Fruit fly (Drosophila melanogaster) whole organism, embryonic: Measurements from ENCODE around the gene dbf.

Source experiments
- Bdp1 ChIP-seq: fragments of 200-800 bp; sonication (Bioruptor generic); optimal IDR thresholded peaks from 3 replicates; lab custom pipeline; 2016; ENCODE audit warnings: missing biosample characterization, missing genetic modification characterization
- CG10274 ChIP-seq: fragments of 200-800 bp; sonication (Bioruptor generic); optimal IDR thresholded peaks from 3 replicates; lab custom pipeline; 2017; ENCODE audit warnings: missing biosample characterization, mild to moderate bottlenecking, missing genetic modification characterization
- CG10431 ChIP-seq: fragments of 200-800 bp; sonication (Bioruptor generic); optimal IDR thresholded peaks from 3 replicates; lab custom pipeline; 2018; ENCODE audit warnings: missing biosample characterization, mild to moderate bottlenecking, missing genetic modification characterization
- CG11696 ChIP-seq: fragments of 200-800 bp; sonication (Bioruptor generic); IDR thresholded peaks from 2 replicates; pipeline ENCODE4 v1.3.6; 2022; ENCODE audit warnings: missing biosample characterization, missing genetic modification characterization
- CG13624 ChIP-seq: fragments of 200-800 bp; sonication (Bioruptor generic); optimal IDR thresholded peaks from 2 replicates; lab custom pipeline; 2016; ENCODE audit warnings: missing biosample characterization, missing genetic modification characterization
- CG15514 ChIP-seq: fragments of 200-800 bp; sonication (Bioruptor generic); optimal IDR thresholded peaks from 3 replicates; lab custom pipeline; 2017; ENCODE audit warnings: missing biosample characterization, missing genetic modification characterization, mild to moderate bottlenecking, moderate library complexity, missing genetic modification reagents
- CG1602 ChIP-seq: fragments of 200-800 bp; sonication (Bioruptor generic); optimal IDR thresholded peaks from 3 replicates; lab custom pipeline; 2016; ENCODE audit warnings: missing biosample characterization, missing genetic modification characterization
- CG16815 ChIP-seq: fragments of 200-800 bp; sonication (Bioruptor generic); optimal IDR thresholded peaks from 3 replicates; lab custom pipeline; 2017; ENCODE audit warnings: missing biosample characterization, mild to moderate bottlenecking, missing genetic modification characterization
- CG18476 ChIP-seq: fragments of 200-800 bp; sonication (Bioruptor generic); optimal IDR thresholded peaks from 2 replicates; lab custom pipeline; 2016; ENCODE audit warnings: missing biosample characterization, mild to moderate bottlenecking, missing genetic modification characterization
- CG2712 ChIP-seq: fragments of 200-800 bp; optimal IDR thresholded peaks from 3 replicates; lab custom pipeline; 2019; ENCODE audit warnings: missing biosample characterization, mild to moderate bottlenecking, missing genetic modification characterization, moderate library complexity
- CG31388 ChIP-seq: fragments of 200-800 bp; sonication (Bioruptor generic); optimal IDR thresholded peaks from 2 replicates; lab custom pipeline; 2016; ENCODE audit warnings: missing biosample characterization, missing genetic modification characterization
- CG31441 ChIP-seq: fragments of 200-800 bp; sonication (Bioruptor generic); IDR thresholded peaks from 2 replicates; pipeline ENCODE4 v1.3.6; 2022; ENCODE audit warnings: missing biosample characterization, missing genetic modification characterization
- CG33213 ChIP-seq: fragments of 200-800 bp; sonication (Bioruptor generic); optimal IDR thresholded peaks from 3 replicates; lab custom pipeline; 2016; ENCODE audit warnings: missing biosample characterization, missing genetic modification characterization
- CG3847 ChIP-seq: fragments of 200-800 bp; sonication (Bioruptor generic); IDR thresholded peaks from 2 replicates; pipeline ENCODE4 v1.3.6; 2022; ENCODE audit warnings: missing biosample characterization, missing genetic modification characterization
- CG4707 ChIP-seq: fragments of 200-800 bp; sonication (Bioruptor generic); optimal IDR thresholded peaks from 2 replicates; lab custom pipeline; 2018; ENCODE audit warnings: missing biosample characterization, mild to moderate bottlenecking, missing genetic modification characterization, moderate library complexity
- CG8290 ChIP-seq, 3 experiments: fragments of 200-800 bp; sonication (Bioruptor generic); optimal IDR thresholded peaks; 2 replicates each; lab custom pipeline; 2016 to 2019; ENCODE audit warnings: missing biosample characterization in 3 of 3, missing genetic modification characterization in 3 of 3, mild to moderate bottlenecking in 2 of 3, moderate library complexity in 1 of 3
- CG9215 ChIP-seq: fragments of 200-800 bp; sonication (Bioruptor generic); IDR thresholded peaks from 2 replicates; pipeline ENCODE4 v1.3.6; 2022; ENCODE audit warnings: missing biosample characterization, missing genetic modification characterization
- Deaf1 ChIP-seq: fragments of 200-800 bp; optimal IDR thresholded peaks from 3 replicates; lab custom pipeline; 2019; ENCODE audit warnings: missing biosample characterization, mild to moderate bottlenecking, missing genetic modification characterization, moderate library complexity
- Ets65A ChIP-seq: fragments of 200-800 bp; sonication (Bioruptor generic); peaks from one replicate; lab custom pipeline; 2016; ENCODE audit warnings: missing biosample characterization, missing genetic modification characterization
- HLH54F ChIP-seq: fragments of 200-800 bp; sonication (Bioruptor generic); optimal IDR thresholded peaks from 3 replicates; lab custom pipeline; 2016; ENCODE audit warnings: missing biosample characterization, missing genetic modification characterization
- Rx ChIP-seq: fragments of 200-800 bp; sonication (Bioruptor generic); IDR thresholded peaks from 2 replicates; pipeline ENCODE4 v1.3.6; 2022; ENCODE audit warnings: missing biosample characterization, missing genetic modification characterization
- Sox102F ChIP-seq: fragments of 200-800 bp; sonication (Bioruptor generic); optimal IDR thresholded peaks from 2 replicates; lab custom pipeline; 2018; ENCODE audit warnings: missing biosample characterization, mild to moderate bottlenecking, missing genetic modification characterization, moderate library complexity
- Taf1 ChIP-seq: fragments of 200-800 bp; sonication (Bioruptor generic); IDR thresholded peaks from 2 replicates; pipeline ENCODE4 v1.3.6; 2022; ENCODE audit warnings: missing biosample characterization, missing genetic modification characterization
- YL-1 ChIP-seq: fragments of 200-800 bp; sonication (Bioruptor generic); optimal IDR thresholded peaks from 3 replicates; lab custom pipeline; 2017; ENCODE audit warnings: missing biosample characterization, mild to moderate bottlenecking, missing genetic modification characterization
- amos ChIP-seq: fragments of 200-800 bp; sonication (Bioruptor generic); IDR thresholded peaks from 2 replicates; pipeline ENCODE4 v1.3.6; 2022; ENCODE audit warnings: missing biosample characterization, missing genetic modification characterization; ENCODE audit not compliant: partially characterized antibody
- ap ChIP-seq: fragments of 200-800 bp; sonication (Bioruptor generic); IDR thresholded peaks from 2 replicates; pipeline ENCODE4 v1.3.6; 2022; ENCODE audit warnings: missing biosample characterization, missing genetic modification characterization
- bsh ChIP-seq, 2 experiments: fragments of 200-800 bp; sonication (Bioruptor generic); optimal IDR thresholded peaks; 2 replicates each; lab custom pipeline; 2017 to 2018; ENCODE audit warnings: mild to moderate bottlenecking in 2 of 2, missing biosample characterization in 2 of 2, missing genetic modification characterization in 2 of 2, moderate library complexity in 1 of 2
- chinmo ChIP-seq: fragments of 200-800 bp; sonication (Bioruptor generic); IDR thresholded peaks from 4 replicates; pipeline ENCODE4 v1.3.6; 2022; ENCODE audit warnings: missing biosample characterization, missing genetic modification characterization; ENCODE audit not compliant: partially characterized antibody
- corto ChIP-seq: fragments of 200-800 bp; sonication (Bioruptor generic); optimal IDR thresholded peaks from 2 replicates; lab custom pipeline; 2016; ENCODE audit warnings: missing biosample characterization, mild to moderate bottlenecking, missing genetic modification characterization, moderate library complexity
- dimm ChIP-seq: fragments of 200-800 bp; sonication (Bioruptor generic); IDR thresholded peaks from 2 replicates; pipeline ENCODE4 v1.3.6; 2022; ENCODE audit warnings: missing biosample characterization, missing genetic modification characterization
- eve ChIP-seq, 2 experiments: fragments of >200 bp; optimal IDR thresholded peaks; 2 replicates each; lab custom pipeline; 2017; ENCODE audit warnings: missing biosample characterization in 2 of 2, missing genetic modification characterization in 2 of 2
- exex ChIP-seq: fragments of 200-800 bp; sonication (Bioruptor generic); optimal IDR thresholded peaks from 4 replicates; lab custom pipeline; 2018; ENCODE audit warnings: missing biosample characterization, mild to moderate bottlenecking, missing genetic modification characterization, moderate library complexity
- fd96Cb ChIP-seq: fragments of 200-800 bp; sonication (Bioruptor generic); optimal IDR thresholded peaks from 2 replicates; lab custom pipeline; 2018; ENCODE audit warnings: missing biosample characterization, mild to moderate bottlenecking, missing genetic modification characterization, moderate library complexity
- h ChIP-seq: fragments of >200 bp; optimal IDR thresholded peaks from 2 replicates; lab custom pipeline; 2017
- jing ChIP-seq: fragments of 200-800 bp; sonication (Bioruptor generic); optimal IDR thresholded peaks from 2 replicates; lab custom pipeline; 2018; ENCODE audit warnings: missing biosample characterization, mild to moderate bottlenecking, missing genetic modification characterization
- klu ChIP-seq: fragments of 200-800 bp; sonication (Bioruptor generic); IDR thresholded peaks from 2 replicates; pipeline ENCODE4 v1.3.6; 2022; ENCODE audit warnings: missing biosample characterization, missing genetic modification characterization
- lbe ChIP-seq: fragments of 200-800 bp; sonication (Bioruptor generic); optimal IDR thresholded peaks from 2 replicates; lab custom pipeline; 2016; ENCODE audit warnings: missing biosample characterization, mild to moderate bottlenecking, missing genetic modification characterization
- org-1 ChIP-seq: fragments of 200-800 bp; sonication (Bioruptor generic); optimal IDR thresholded peaks from 2 replicates; lab custom pipeline; 2017; ENCODE audit warnings: missing biosample characterization, missing genetic modification characterization
- pnt ChIP-seq: fragments of 200-800 bp; sonication (Bioruptor generic); optimal IDR thresholded peaks from 3 replicates; lab custom pipeline; 2016; ENCODE audit warnings: missing biosample characterization, missing genetic modification characterization
- prd ChIP-seq, 3 experiments: fragments of >200 bp in 2 of 3; fragments of 200-800 bp in 1 of 3; sonication (Bioruptor generic) in 1 of 3; optimal IDR thresholded peaks in 2 of 3; IDR thresholded peaks in 1 of 3; 2 replicates in 2 of 3; 3 replicates in 1 of 3; pipeline versions ENCODE4 v1.3.6 to Lab custom; 2017 to 2022; ENCODE audit warnings: missing biosample characterization in 1 of 3, missing genetic modification characterization in 1 of 3
- shn ChIP-seq: fragments of 200-800 bp; sonication (Bioruptor generic); optimal IDR thresholded peaks from 3 replicates; lab custom pipeline; 2016; ENCODE audit warnings: missing biosample characterization, missing genetic modification characterization
- sqz ChIP-seq: fragments of 200-800 bp; sonication (Bioruptor generic); optimal IDR thresholded peaks from 3 replicates; lab custom pipeline; 2018; ENCODE audit warnings: missing biosample characterization, mild to moderate bottlenecking, missing genetic modification characterization
- tap ChIP-seq: fragments of 200-800 bp; optimal IDR thresholded peaks from 3 replicates; lab custom pipeline; 2019; ENCODE audit warnings: missing biosample characterization, mild to moderate bottlenecking, missing genetic modification characterization, moderate library complexity
- tgo ChIP-seq: fragments of 200-800 bp; sonication (Bioruptor generic); IDR thresholded peaks from 3 replicates; pipeline ENCODE4 v1.3.6; 2022; ENCODE audit warnings: missing biosample characterization, missing genetic modification characterization
- tin ChIP-seq: fragments of 200-800 bp; sonication (Bioruptor generic); optimal IDR thresholded peaks from 3 replicates; lab custom pipeline; 2016; ENCODE audit warnings: missing biosample characterization, missing genetic modification characterization
- trh ChIP-seq: fragments of 200-800 bp; sonication (Bioruptor generic); optimal IDR thresholded peaks from 2 replicates; lab custom pipeline; 2016; ENCODE audit warnings: missing biosample characterization, missing genetic modification characterization
- ttk ChIP-seq: fragments of 200-800 bp; sonication (Bioruptor generic); IDR thresholded peaks from 2 replicates; pipeline ENCODE4 v2.1.2; 2022; ENCODE audit warnings: missing biosample characterization, missing genetic modification characterization
- tx ChIP-seq: fragments of 200-800 bp; sonication (Bioruptor generic); optimal IDR thresholded peaks from 2 replicates; lab custom pipeline; 2016; ENCODE audit warnings: missing biosample characterization, missing genetic modification characterization
- unpg ChIP-seq: fragments of 200-800 bp; sonication (Bioruptor generic); optimal IDR thresholded peaks from 3 replicates; lab custom pipeline; 2018; ENCODE audit warnings: missing biosample characterization, mild to moderate bottlenecking, missing genetic modification characterization, moderate library complexity
- vvl ChIP-seq: fragments of 200-800 bp; sonication (Bioruptor generic); IDR thresholded peaks from 2 replicates; pipeline ENCODE4 v1.3.6; 2022; ENCODE audit warnings: missing biosample characterization, missing genetic modification characterization
- zf30C ChIP-seq: fragments of 200-800 bp; sonication (Bioruptor generic); optimal IDR thresholded peaks from 3 replicates; lab custom pipeline; 2018; ENCODE audit warnings: missing biosample characterization, mild to moderate bottlenecking, missing genetic modification characterization

The dbf gene

DNA sequence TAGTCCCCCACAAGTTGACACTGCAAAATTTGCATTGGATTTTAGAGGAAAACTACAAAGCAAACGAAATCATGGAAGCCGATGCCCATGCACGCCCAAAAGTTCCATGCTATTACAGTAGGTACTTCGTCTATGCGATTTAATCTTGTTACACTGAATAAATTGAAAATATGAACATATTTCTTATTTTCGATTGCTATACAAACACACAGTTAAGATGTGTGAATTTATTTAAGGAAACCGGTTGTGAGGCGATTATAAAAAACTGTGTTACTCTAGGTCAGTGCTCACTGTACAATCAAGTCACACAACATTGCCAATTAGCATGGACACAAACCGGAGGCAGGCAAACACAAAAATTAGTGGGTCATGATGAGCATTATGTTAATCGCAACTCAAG lies 14.2 kb downstream of the dbf start (continued):
- peak; percentile 70 for TF ChIP-seq jing (GFP tag; lab: Kevin White, UChicago)
- TF ChIP-seq CG10274 (GFP tag; lab: Kevin White, UChicago) = peak; percentile 17
- TF ChIP-seq Taf1 (GFP tag; lab: Robert Waterston, UW) = peak; percentile 41; the same call in 1 of the 2 replicates
- peak; percentile 51 for TF ChIP-seq org-1 (GFP tag; lab: Kevin White, UChicago)
- TF ChIP-seq CG16815 (GFP tag; lab: Kevin White, UChicago) = peak; percentile 58
- peak; percentile 69 for TF ChIP-seq fd96Cb (tag; lab: Kevin White, UChicago)
- TF ChIP-seq CG18476 = peak; percentile 37
- peak; percentile 72 for TF ChIP-seq tx (GFP tag; lab: Kevin White, UChicago)
- peak; percentile 70 for TF ChIP-seq CG9215
- peak; percentile 87 for TF ChIP-seq unpg (GFP tag; lab: Kevin White, UChicago)
- TF ChIP-seq CG4707 = no peak
- peak; percentile 50 for TF ChIP-seq shn (GFP tag; lab: Kevin White, UChicago)
- TF ChIP-seq CG2712 (tag; lab: Kevin White, UChicago) = peak; percentile 79
- peak in 1 of 2 experiments; percentile 74 for TF ChIP-seq bsh (GFP tag; optimal IDR thresholded peaks at IDR 0.05; lab: Kevin White, UChicago)
- no peak for TF ChIP-seq klu (GFP tag; lab: Robert Waterston, UW)
- TF ChIP-seq amos (GFP tag; lab: Robert Waterston, UW) = no peak
- TF ChIP-seq Sox102F = peak; percentile 89
- TF ChIP-seq CG31388 = peak; percentile 6
- TF ChIP-seq tap (tag; lab: Kevin White, UChicago) = peak; percentile 80
- TF ChIP-seq chinmo (GFP tag; lab: Robert Waterston, UW) = no peak
- peak; percentile 65 for TF ChIP-seq dimm (GFP tag; lab: Robert Waterston, UW)
- peak in 1 of 2 experiments; percentile 86 for TF ChIP-seq eve (GFP tag; optimal IDR thresholded peaks at IDR 0.05; lab: Kevin White, UChicago)
- peak; percentile 36 for TF ChIP-seq CG33213 (GFP tag; lab: Kevin White, UChicago)
- TF ChIP-seq ttk (GFP tag; lab: Robert Waterston, UW) = peak; percentile 89
- TF ChIP-seq tgo (GFP tag; lab: Robert Waterston, UW) = peak; percentile 90
- TF ChIP-seq CG10431 (GFP tag; lab: Kevin White, UChicago) = no peak
- TF ChIP-seq Rx (GFP tag; lab: Robert Waterston, UW) = peak; percentile 70
- TF ChIP-seq ap (GFP tag; lab: Robert Waterston, UW) = peak; percentile 76
- no peak for TF ChIP-seq lbe (GFP tag; lab: Kevin White, UChicago)
- TF ChIP-seq CG11696 (GFP tag; lab: Robert Waterston, UW) = peak; percentile 76
- peak; percentile 76 for TF ChIP-seq CG31441 (GFP tag; lab: Robert Waterston, UW)
- no peak for TF ChIP-seq corto
- TF ChIP-seq tin (GFP tag; lab: Kevin White, UChicago) = peak; percentile 74
- TF ChIP-seq CG1602 (GFP tag; lab: Kevin White, UChicago) = peak; percentile 55
- peak; percentile 76 for TF ChIP-seq pnt (GFP tag; lab: Kevin White, UChicago)
- no peak for TF ChIP-seq prd (optimal IDR thresholded peaks at IDR 0.05; lab: Kevin White, UChicago)
- peak; percentile 92 for TF ChIP-seq prd (GFP tag; IDR thresholded peaks at IDR 0.05; lab: Robert Waterston, UW)
- TF ChIP-seq h (lab: Kevin White, UChicago) = no peak
- TF ChIP-seq trh (GFP tag; lab: Kevin White, UChicago) = peak; percentile 30
- TF ChIP-seq CG8290 (GFP tag; optimal IDR thresholded peaks at IDR 0.05; lab: Kevin White, UChicago) = peak; percentile 24
- TF ChIP-seq CG8290 (tag; optimal IDR thresholded peaks at IDR 0.05; lab: Kevin White, UChicago) = peak in 1 of 2 experiments; percentile 85
- TF ChIP-seq CG13624 (GFP tag; lab: Kevin White, UChicago) = peak; percentile 79
- TF ChIP-seq Ets65A (GFP tag; lab: Kevin White, UChicago) = peak; percentile 94
- TF ChIP-seq HLH54F (GFP tag; lab: Kevin White, UChicago) = peak; percentile 70
- TF ChIP-seq sqz = peak; percentile 8
- no peak for TF ChIP-seq YL-1 (GFP tag; lab: Kevin White, UChicago)
- TF ChIP-seq vvl (GFP tag; lab: Robert Waterston, UW) = peak; percentile 92
- TF ChIP-seq Deaf1 (tag; lab: Kevin White, UChicago) = peak; percentile 3
- TF ChIP-seq zf30C (GFP tag; lab: Kevin White, UChicago) = no peak
- peak; percentile 7 for TF ChIP-seq Bdp1 (GFP tag; lab: Kevin White, UChicago)
- TF ChIP-seq CG3847 (GFP tag; lab: Robert Waterston, UW) = peak; percentile 75
- peak; percentile 12 for TF ChIP-seq exex (tag; lab: Kevin White, UChicago)
- peak; percentile 53 for TF ChIP-seq CG15514
